Worm (Caenorhabditis elegans) whole organism, L1 larva: ENCODE results near the gene Y57G11C.31.

Source experiments
- C16A3.4 ChIP-seq: fragments of 150-350 bp; optimal IDR thresholded peaks from 2 replicates; lab custom pipeline; 2014; ENCODE audit warnings: missing biosample characterization, missing genetic modification characterization
- F16B12.6 ChIP-seq: fragments of 150-350 bp; optimal IDR thresholded peaks from 2 replicates; lab custom pipeline; 2014; ENCODE audit warnings: missing biosample characterization, missing genetic modification characterization
- Y116A8C.19 ChIP-seq: sonication (generic microtip); optimal IDR thresholded peaks from 2 replicates; lab custom pipeline; 2016; ENCODE audit warnings: missing compliant biosample characterization, missing genetic modification characterization, borderline replicate concordance
- alr-1 ChIP-seq: fragments of 200-800 bp; sonication (Bioruptor generic); optimal IDR thresholded peaks from 2 replicates; lab custom pipeline; 2018; ENCODE audit warnings: borderline replicate concordance, mild to moderate bottlenecking, missing genetic modification characterization, missing compliant biosample characterization
- blmp-1 ChIP-seq: fragments of 150-350 bp; optimal IDR thresholded peaks from 2 replicates; lab custom pipeline; 2014; ENCODE audit warnings: missing biosample characterization, missing genetic modification characterization
- dpl-1 ChIP-seq, 3 experiments: fragments of 150-350 bp in 2 of 3; sonication (generic microtip) in 1 of 3; optimal IDR thresholded peaks; 2 replicates each; lab custom pipeline; 2014 to 2017; ENCODE audit warnings: missing biosample characterization in 3 of 3, missing genetic modification characterization in 3 of 3, missing genetic modification reagents in 3 of 3
- efl-1 ChIP-seq, 4 experiments: fragments of 150-350 bp; optimal IDR thresholded peaks in 3 of 4; peaks in 1 of 4; 1 replicate in 1 of 4; 2 replicates in 3 of 4; lab custom pipeline; 2014; ENCODE audit warnings: missing biosample characterization in 2 of 4, missing genetic modification characterization in 2 of 4, missing genetic modification reagents in 2 of 4
- egl-13 ChIP-seq: sonication (generic microtip); optimal IDR thresholded peaks from 2 replicates; lab custom pipeline; 2016; ENCODE audit warnings: missing genotype, missing genetic modification reagents, missing genetic modification characterization, missing compliant biosample characterization
- egl-27 ChIP-seq, 2 experiments: fragments of 150-350 bp in 1 of 2; sonication (generic microtip); optimal IDR thresholded peaks; 3 replicates each; lab custom pipeline; 2017 to 2018; ENCODE audit warnings: missing biosample characterization in 2 of 2, missing genetic modification characterization in 2 of 2, missing genetic modification reagents in 2 of 2
- elt-2 ChIP-seq: sonication (generic microtip); optimal IDR thresholded peaks from 2 replicates; lab custom pipeline; 2016; ENCODE audit warnings: missing genetic modification characterization, mild to moderate bottlenecking, inconsistent platforms, missing compliant biosample characterization, missing genetic modification reagents
- elt-3 ChIP-seq, 6 experiments: fragments of 150-350 bp in 1 of 6; sonication (generic microtip); optimal IDR thresholded peaks; 2 replicates each; lab custom pipeline; 2017 to 2018; ENCODE audit warnings: missing biosample characterization in 6 of 6, missing genetic modification characterization in 6 of 6, inconsistent platforms in 1 of 6
- ets-5 ChIP-seq: fragments of 200-800 bp; sonication (Bioruptor generic); IDR thresholded peaks from 2 replicates; pipeline ENCODE4 v1.3.6; 2022; ENCODE audit warnings: missing genetic modification characterization, missing compliant biosample characterization
- fkh-10 ChIP-seq: sonication (generic microtip); optimal IDR thresholded peaks from 2 replicates; lab custom pipeline; 2017; ENCODE audit warnings: missing biosample characterization, missing genetic modification reagents, missing genetic modification characterization
- fkh-4 ChIP-seq: sonication (generic microtip); optimal IDR thresholded peaks from 2 replicates; lab custom pipeline; 2016; ENCODE audit warnings: missing compliant biosample characterization, missing genetic modification characterization, borderline replicate concordance
- grh-1 ChIP-seq: fragments of 200-800 bp; sonication (Bioruptor generic); IDR thresholded peaks from 2 replicates; pipeline ENCODE4 v1.3.6; 2022; ENCODE audit warnings: missing genetic modification reagents, missing genetic modification characterization, missing compliant biosample characterization
- irx-1 ChIP-seq: sonication (generic microtip); optimal IDR thresholded peaks from 2 replicates; lab custom pipeline; 2016; ENCODE audit warnings: missing genetic modification characterization, missing compliant biosample characterization
- isw-1 ChIP-seq: fragments of 200-800 bp; sonication (Bioruptor generic); IDR thresholded peaks from 2 replicates; pipeline ENCODE4 v1.3.6; 2022; ENCODE audit warnings: missing genetic modification characterization, missing compliant biosample characterization
- jun-1 ChIP-seq: fragments of 150-350 bp; optimal IDR thresholded peaks from 2 replicates; lab custom pipeline; 2014; ENCODE audit warnings: missing biosample characterization, missing genetic modification reagents, missing genetic modification characterization
- lin-14 ChIP-seq: fragments of 200-800 bp; sonication (Bioruptor generic); optimal IDR thresholded peaks from 2 replicates; lab custom pipeline; 2018; ENCODE audit warnings: mild to moderate bottlenecking, missing genetic modification characterization, moderate library complexity, missing compliant biosample characterization
- lin-15B ChIP-seq: fragments of 150-350 bp; sonication (generic microtip); optimal IDR thresholded peaks from 3 replicates; lab custom pipeline; 2014; ENCODE audit warnings: missing biosample characterization, missing genetic modification characterization
- lin-39 ChIP-seq: fragments of 150-350 bp; optimal IDR thresholded peaks from 2 replicates; lab custom pipeline; 2014; ENCODE audit warnings: missing biosample characterization, missing genetic modification reagents, missing genetic modification characterization
- lir-3 ChIP-seq: sonication (generic microtip); optimal IDR thresholded peaks from 2 replicates; lab custom pipeline; 2016; ENCODE audit warnings: mild to moderate bottlenecking, missing genetic modification characterization, moderate library complexity, missing compliant biosample characterization; ENCODE audit not compliant: poor library complexity
- lsy-2 ChIP-seq, 2 experiments: fragments of 150-350 bp; optimal IDR thresholded peaks; 2 replicates each; lab custom pipeline; 2014; ENCODE audit warnings: missing biosample characterization in 2 of 2, missing genetic modification characterization in 2 of 2
- mep-1 ChIP-seq: fragments of 150-350 bp; optimal IDR thresholded peaks from 2 replicates; lab custom pipeline; 2014; ENCODE audit warnings: missing biosample characterization, missing genetic modification characterization
- nhr-19 ChIP-seq: fragments of 200-800 bp; sonication (Bioruptor generic); conservative IDR thresholded peaks from 2 replicates; pipeline ENCODE4 v1.3.6; 2022; ENCODE audit warnings: missing genetic modification characterization, missing compliant biosample characterization
- nhr-20 ChIP-seq: sonication (generic microtip); optimal IDR thresholded peaks from 2 replicates; lab custom pipeline; 2016; ENCODE audit warnings: mild to moderate bottlenecking, missing genetic modification characterization, missing compliant biosample characterization
- nhr-28 ChIP-seq: fragments of 150-350 bp; optimal IDR thresholded peaks from 2 replicates; lab custom pipeline; 2014; ENCODE audit warnings: missing biosample characterization, missing genetic modification characterization
- nhr-47 ChIP-seq: sonication (generic microtip); optimal IDR thresholded peaks from 2 replicates; lab custom pipeline; 2016; ENCODE audit warnings: mild to moderate bottlenecking, missing genetic modification characterization, moderate library complexity, missing compliant biosample characterization
- nhr-71 ChIP-seq: sonication (generic microtip); optimal IDR thresholded peaks from 2 replicates; lab custom pipeline; 2016; ENCODE audit warnings: mild to moderate bottlenecking, missing genetic modification characterization, moderate library complexity, missing compliant biosample characterization
- nhr-77 ChIP-seq: fragments of 150-350 bp; optimal IDR thresholded peaks from 2 replicates; lab custom pipeline; 2014; ENCODE audit warnings: missing biosample characterization, missing genetic modification characterization
- rnt-1 ChIP-seq: sonication (generic microtip); optimal IDR thresholded peaks from 2 replicates; lab custom pipeline; 2016; ENCODE audit warnings: mild to moderate bottlenecking, missing genetic modification characterization, moderate library complexity, missing compliant biosample characterization
- skn-1 ChIP-seq: fragments of 150-350 bp; optimal IDR thresholded peaks from 2 replicates; lab custom pipeline; 2014; ENCODE audit warnings: missing biosample characterization, missing genetic modification characterization
- snpc-4 ChIP-seq: fragments of 150-350 bp; optimal IDR thresholded peaks from 2 replicates; lab custom pipeline; 2014; ENCODE audit warnings: missing biosample characterization, missing genetic modification characterization
- sox-4 ChIP-seq: sonication (generic microtip); optimal IDR thresholded peaks from 2 replicates; lab custom pipeline; 2016; ENCODE audit warnings: missing genetic modification characterization, missing compliant biosample characterization
- swsn-7 ChIP-seq: sonication (generic microtip); optimal IDR thresholded peaks from 2 replicates; lab custom pipeline; 2016; ENCODE audit warnings: missing genetic modification characterization, missing compliant biosample characterization
- tbx-2 ChIP-seq: sonication (generic microtip); optimal IDR thresholded peaks from 2 replicates; lab custom pipeline; 2016; ENCODE audit warnings: missing genetic modification characterization, missing compliant biosample characterization
- unc-130 ChIP-seq: fragments of 150-350 bp; optimal IDR thresholded peaks from 2 replicates; lab custom pipeline; 2017; ENCODE audit warnings: missing biosample characterization, missing genetic modification characterization, inconsistent platforms
- unc-30 ChIP-seq: sonication (generic microtip); optimal IDR thresholded peaks from 2 replicates; lab custom pipeline; 2017; ENCODE audit warnings: missing biosample characterization, missing genetic modification characterization
- unc-62 ChIP-seq: fragments of 150-350 bp; optimal IDR thresholded peaks from 2 replicates; lab custom pipeline; 2014; ENCODE audit warnings: missing biosample characterization, missing genetic modification reagents, missing genetic modification characterization
- unc-86 ChIP-seq: sonication (generic microtip); optimal IDR thresholded peaks from 2 replicates; lab custom pipeline; 2016; ENCODE audit warnings: missing genetic modification characterization, missing compliant biosample characterization
- unc-98 ChIP-seq: fragments of 200-800 bp; sonication (Bioruptor generic); IDR thresholded peaks from 2 replicates; pipeline ENCODE4 v1.3.6; 2022; ENCODE audit warnings: missing genetic modification characterization, missing compliant biosample characterization
- vab-15 ChIP-seq: sonication (generic microtip); optimal IDR thresholded peaks from 2 replicates; lab custom pipeline; 2017; ENCODE audit warnings: missing genotype, mild to moderate bottlenecking, missing genetic modification characterization, missing compliant biosample characterization
- xbp-1 ChIP-seq: sonication (generic microtip); optimal IDR thresholded peaks from 2 replicates; lab custom pipeline; 2016; ENCODE audit warnings: missing genetic modification characterization, missing compliant biosample characterization
- zip-4 ChIP-seq: fragments of 200-800 bp; sonication (Bioruptor generic); optimal IDR thresholded peaks from 2 replicates; lab custom pipeline; 2018; ENCODE audit warnings: mild to moderate bottlenecking, missing genetic modification characterization, moderate library complexity, missing compliant biosample characterization
- ztf-4 ChIP-seq: fragments of 150-350 bp; optimal IDR thresholded peaks from 2 replicates; lab custom pipeline; 2014; ENCODE audit warnings: missing biosample characterization, missing genetic modification characterization

Gene Y57G11C.31

DNA sequence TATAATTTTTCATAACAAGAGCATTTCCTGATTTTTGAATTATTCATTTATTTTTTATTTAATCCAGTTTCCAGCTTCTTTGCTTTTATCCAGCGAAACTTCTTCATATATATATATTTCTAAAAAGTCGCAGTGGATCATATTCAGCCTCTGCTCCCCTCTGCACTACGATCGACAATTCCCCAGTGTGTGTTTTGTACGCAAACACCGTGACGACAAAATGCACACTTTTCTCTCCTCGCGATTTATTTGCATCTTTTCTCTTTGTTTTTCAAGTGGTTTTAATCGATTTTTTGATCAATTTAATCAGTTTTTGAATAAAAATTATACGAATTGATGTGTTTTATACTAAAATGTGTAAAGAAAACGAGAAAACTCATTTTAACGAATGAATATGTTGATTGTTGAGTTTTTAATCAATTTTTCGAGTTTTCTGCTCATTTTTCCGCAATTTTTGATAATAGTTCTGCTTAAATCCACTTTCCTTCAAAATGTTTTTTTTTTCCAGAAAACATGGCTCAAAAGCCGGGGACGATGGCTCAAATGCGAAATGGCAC, 20.5 kb upstream of the Y57G11C.31 start, which contains the start of gene Y57G11C.33 (continued):
- TF ChIP-seq Y116A8C.19 (tag; lab: Kevin White, UChicago): no peak
- no peak for TF ChIP-seq unc-30 (tag; lab: Kevin White, UChicago)
- TF ChIP-seq unc-130 (tag; lab: Kevin White, UChicago): peak; percentile 61
- TF ChIP-seq lin-14 (GFP tag; lab: Kevin White, UChicago): no peak
- TF ChIP-seq tbx-2 (tag; lab: Kevin White, UChicago): peak; percentile 29
- TF ChIP-seq nhr-47 (tag; lab: Kevin White, UChicago): peak; percentile 42
- TF ChIP-seq skn-1 (tag; lab: Kevin White, UChicago): no peak
- TF ChIP-seq ztf-4 (tag; lab: Kevin White, UChicago): no peak
- no peak for TF ChIP-seq alr-1 (tag; lab: Kevin White, UChicago)
- TF ChIP-seq nhr-19 (GFP tag; lab: Robert Waterston, UW): no peak
- TF ChIP-seq efl-1 (optimal IDR thresholded peaks at IDR 0.05; lab: Kevin White, UChicago): peak; percentile 12 to 49
- TF ChIP-seq efl-1 (GFP tag; optimal IDR thresholded peaks at IDR 0.05 in 1 of 2; lab: Kevin White, UChicago): peak in 1 of 2 experiments; percentile 42
- TF ChIP-seq fkh-10: no peak
- TF ChIP-seq ets-5: no peak
- TF ChIP-seq grh-1 (GFP tag; lab: Robert Waterston, UW): no peak
- peak; percentile 17 for TF ChIP-seq xbp-1 (tag; lab: Kevin White, UChicago)
- peak; percentile 52 for TF ChIP-seq nhr-71 (tag; lab: Kevin White, UChicago)
- TF ChIP-seq lin-39 (tag; lab: Kevin White, UChicago): no peak
- peak; percentile 75 to 96 for TF ChIP-seq lsy-2 (tag; optimal IDR thresholded peaks at IDR 0.05; lab: Kevin White, UChicago)
- no peak for TF ChIP-seq egl-13 (tag; lab: Kevin White, UChicago)
- no peak for TF ChIP-seq fkh-4 (tag; lab: Kevin White, UChicago)
- TF ChIP-seq unc-86 (tag; lab: Kevin White, UChicago): peak; percentile 4
- peak; percentile 28 for TF ChIP-seq nhr-20 (tag; lab: Kevin White, UChicago)
- no peak for TF ChIP-seq elt-2 (tag; lab: Kevin White, UChicago)
- no peak for TF ChIP-seq nhr-28 (tag; lab: Kevin White, UChicago)
- peak; percentile 36 for TF ChIP-seq blmp-1 (tag; lab: Kevin White, UChicago)
- TF ChIP-seq vab-15 (tag; lab: Kevin White, UChicago): no peak
- TF ChIP-seq mep-1: peak; percentile 61
- TF ChIP-seq lir-3 (tag; lab: Kevin White, UChicago): no peak
- peak; percentile 14 for TF ChIP-seq irx-1
- TF ChIP-seq F16B12.6: peak; percentile 91
- TF ChIP-seq isw-1 (GFP tag; lab: Robert Waterston, UW): no peak
- TF ChIP-seq nhr-77 (tag; lab: Kevin White, UChicago): no peak
- TF ChIP-seq rnt-1: no peak

DNA sequence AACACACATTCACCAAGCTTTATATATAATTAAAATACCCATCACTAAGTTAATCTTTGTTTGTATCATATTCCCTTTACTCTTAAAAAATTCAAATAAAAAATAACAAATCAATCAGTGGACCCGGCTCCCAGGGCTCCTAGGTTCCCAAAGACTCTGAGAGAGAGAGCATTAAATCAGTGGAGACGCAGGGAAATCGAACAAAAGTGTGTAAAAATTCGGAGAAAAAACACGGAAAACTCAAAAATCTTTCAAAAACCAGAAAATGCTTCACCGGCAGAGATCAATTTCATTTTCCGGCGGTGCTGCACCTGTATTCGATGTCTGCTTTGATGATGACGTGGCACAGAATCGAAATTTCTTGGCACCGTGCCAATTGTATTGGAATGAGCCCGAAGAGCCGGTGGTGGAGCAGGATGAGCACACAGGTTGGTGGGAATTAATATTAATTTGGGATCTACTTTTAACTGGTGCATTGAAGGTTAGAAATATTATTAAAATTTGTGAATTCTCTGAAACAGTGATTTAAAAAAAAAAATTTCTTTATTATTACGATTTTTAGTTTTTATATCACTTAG, 19.0 kb upstream of the Y57G11C.31 start, which contains the start of gene anoh-2:
TSS of gene anoh-2 (plus strand) at position 255 of the 578 bp plus-strand sequence.
- TF ChIP-seq efl-1 (optimal IDR thresholded peaks at IDR 0.05; lab: Kevin White, UChicago): no peak
- peak in 1 of 2 experiments; percentile 74 for TF ChIP-seq efl-1 (GFP tag; optimal IDR thresholded peaks at IDR 0.05 in 1 of 2; lab: Kevin White, UChicago)
- no peak for TF ChIP-seq unc-62 (GFP tag; lab: Kevin White, UChicago)
- TF ChIP-seq swsn-7: no peak
- TF ChIP-seq skn-1 (tag; lab: Kevin White, UChicago): no peak

DNA sequence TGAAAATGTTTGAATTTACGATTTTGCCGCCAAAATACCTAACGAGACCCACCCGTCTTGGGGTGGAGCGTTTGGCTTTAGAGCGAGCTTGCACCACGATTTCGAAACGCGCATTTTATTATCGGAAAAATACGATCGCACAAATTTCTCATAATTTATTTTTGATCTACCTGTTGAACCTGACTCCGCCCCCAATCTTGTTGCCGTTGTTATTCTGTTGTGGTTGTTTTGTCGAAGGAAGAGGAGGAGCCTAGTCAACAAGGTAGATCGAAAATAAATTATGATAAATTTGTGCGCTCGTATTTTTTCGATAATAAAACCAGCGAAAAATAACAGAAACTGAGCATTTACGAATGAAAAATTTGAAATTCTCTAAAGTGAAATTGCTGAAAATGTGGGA, 18.2 kb upstream of the Y57G11C.31 start:
- no peak for TF ChIP-seq F16B12.6
- no peak for TF ChIP-seq grh-1 (GFP tag; lab: Robert Waterston, UW)
- TF ChIP-seq tbx-2 (tag; lab: Kevin White, UChicago): no peak
- TF ChIP-seq fkh-4 (tag; lab: Kevin White, UChicago): no peak
- no peak for TF ChIP-seq unc-86 (tag; lab: Kevin White, UChicago)
- TF ChIP-seq jun-1 (tag; lab: Kevin White, UChicago): no peak
- TF ChIP-seq unc-62 (GFP tag; lab: Kevin White, UChicago): no peak
- no peak for TF ChIP-seq C16A3.4 (tag; lab: Kevin White, UChicago)
- TF ChIP-seq snpc-4: no peak
- TF ChIP-seq dpl-1 (GFP tag; optimal IDR thresholded peaks at IDR 0.05; lab: Kevin White, UChicago): no peak
- TF ChIP-seq sox-4 (tag; lab: Kevin White, UChicago): no peak
- TF ChIP-seq unc-130 (tag; lab: Kevin White, UChicago): no peak
- no peak for TF ChIP-seq elt-3 (tag; optimal IDR thresholded peaks at IDR 0.05; lab: Kevin White, UChicago)
- TF ChIP-seq nhr-28 (tag; lab: Kevin White, UChicago): no peak
- no peak for TF ChIP-seq unc-98 (GFP tag; lab: Robert Waterston, UW)
- no peak for TF ChIP-seq egl-27 (tag; optimal IDR thresholded peaks at IDR 0.05; lab: Kevin White, UChicago)
- TF ChIP-seq ztf-4 (tag; lab: Kevin White, UChicago): no peak
- TF ChIP-seq egl-13 (tag; lab: Kevin White, UChicago): no peak
- no peak for TF ChIP-seq zip-4
- no peak for TF ChIP-seq lin-15B (tag; lab: Kevin White, UChicago)
- TF ChIP-seq, all 84 proteins: peak for 0
